Fruit fly (Drosophila melanogaster) ovary, adult (tissue): Measurements from ENCODE around the gene CG15773.

Experiments
- CG17801 ChIP-seq: fragments of 200-800 bp; optimal IDR thresholded peaks from 2 replicates; lab custom pipeline; 2019; ENCODE audit warnings: missing biosample characterization, mild to moderate bottlenecking, missing genetic modification characterization, moderate library complexity; ENCODE audit not compliant: partially characterized antibody

The CG15773 gene

DNA sequence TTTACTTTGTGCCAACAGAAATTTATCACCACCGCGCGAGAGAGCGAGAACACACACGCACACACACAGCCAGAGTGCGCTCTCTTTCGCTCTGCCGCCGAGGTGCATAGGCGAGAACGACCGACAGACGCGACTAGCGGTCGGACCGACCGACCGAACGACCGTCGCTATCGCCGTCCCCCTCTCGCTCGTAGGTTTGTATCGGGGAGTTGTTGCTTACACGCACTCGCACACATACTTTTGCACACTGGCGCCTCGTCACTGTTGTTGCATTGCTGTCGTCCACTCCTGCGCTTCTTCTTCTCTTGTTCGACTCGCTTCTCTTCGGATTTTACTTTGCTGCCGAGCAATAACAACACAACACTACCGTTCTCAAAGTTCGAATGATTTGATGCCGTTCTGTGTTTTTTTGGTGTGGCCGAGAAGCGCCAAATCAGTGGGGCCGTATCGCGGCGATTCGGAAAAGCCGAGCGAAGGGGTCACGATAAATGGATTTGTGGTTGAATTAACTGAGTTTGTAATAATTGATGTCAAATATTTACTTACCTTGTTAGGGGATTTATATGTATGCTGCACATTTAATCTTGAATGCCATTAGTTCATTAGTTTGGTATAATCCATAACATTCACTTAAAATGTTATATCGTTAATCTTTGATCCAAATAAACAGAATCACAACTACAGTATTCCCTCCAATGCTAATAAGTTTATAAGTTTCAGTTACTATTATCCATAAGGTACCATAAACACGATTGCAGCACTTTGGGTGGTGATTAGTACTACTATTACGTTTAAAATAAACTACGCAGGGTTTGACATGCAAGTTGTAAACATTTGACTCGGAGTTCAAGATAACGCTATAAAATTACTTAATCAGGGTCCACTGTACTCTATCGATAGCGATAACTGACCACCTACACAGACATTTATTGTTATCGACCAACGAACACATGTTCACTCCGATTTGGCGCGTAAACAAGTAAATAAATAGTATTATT lies 14.6 kb downstream of the CG15773 start, which contains the start of the genes IntS6 and Rtel1:
Gene IntS6 (minus strand): TSS at position 391 of the 998 bp plus-strand sequence.
Gene Rtel1 (plus strand): TSS at position 884 of the 998 bp plus-strand sequence.
- peak; percentile 95 for TF ChIP-seq CG17801 (GFP tag; lab: Kevin White, UChicago)

- TF ChIP-seq CG17801 (GFP tag; lab: Kevin White, UChicago) = no peak
Measured at dm6 chrX:5751949-5752348, 19.4 kb downstream of the CG15773 start, which contains the start of gene CG15772. TSS of gene CG15772 (plus strand) at chrX:5752249.

dm6 chrX:5752838-5753237 lies 20.3 kb downstream of the CG15773 start:
- no peak for TF ChIP-seq CG17801 (GFP tag; lab: Kevin White, UChicago)

dm6 chrX:5754837-5755828 lies 22.6 kb downstream of the CG15773 start, which contains the start of the genes lin-52 and CG15771:
TSS of gene lin-52 (minus strand) at chrX:5754958.
TSS of gene CG15771 (plus strand) at chrX:5755574.
- TF ChIP-seq CG17801 (GFP tag; lab: Kevin White, UChicago) = peak; percentile 96

DNA sequence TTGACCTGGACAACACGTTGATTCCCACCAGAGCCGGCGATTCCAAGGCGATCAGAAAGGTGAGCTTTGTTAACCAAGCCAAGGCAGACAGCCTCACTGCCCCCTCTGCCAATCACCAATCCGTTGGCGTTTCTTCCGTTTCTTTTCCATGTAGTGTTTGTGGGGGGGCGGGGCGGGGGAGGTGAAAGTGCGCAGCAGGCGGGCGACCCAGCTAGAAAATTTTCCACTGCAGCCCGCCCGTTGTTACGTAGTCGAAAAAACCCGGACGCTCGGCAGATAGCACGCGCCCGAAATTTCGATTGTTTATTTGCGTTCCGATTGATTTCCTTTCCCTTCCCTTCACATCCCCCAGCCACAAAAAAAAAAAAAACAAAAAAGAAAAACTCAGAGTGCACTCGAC lies 23.6 kb downstream of the CG15773 start:
- no peak for TF ChIP-seq CG17801 (GFP tag; lab: Kevin White, UChicago)

- TF ChIP-seq CG17801 (GFP tag; lab: Kevin White, UChicago) = no peak
Measured at dm6 chrX:5763443-5764000, 31.0 kb downstream of the CG15773 start.

dm6 chrX:5764001-5764892 lies 31.7 kb downstream of the CG15773 start, which contains the start of the genes MAPk-Ak2 and CG42699:
TSS of gene MAPk-Ak2 (minus strand) at chrX:5764203.
TSS of gene CG42699 (plus strand) at chrX:5764553.
- TF ChIP-seq CG17801 (GFP tag; lab: Kevin White, UChicago) = peak; percentile 71

- no peak for TF ChIP-seq CG17801 (GFP tag; lab: Kevin White, UChicago)
Measured at dm6 chrX:5766732-5767131, 34.2 kb downstream of the CG15773 start.

DNA sequence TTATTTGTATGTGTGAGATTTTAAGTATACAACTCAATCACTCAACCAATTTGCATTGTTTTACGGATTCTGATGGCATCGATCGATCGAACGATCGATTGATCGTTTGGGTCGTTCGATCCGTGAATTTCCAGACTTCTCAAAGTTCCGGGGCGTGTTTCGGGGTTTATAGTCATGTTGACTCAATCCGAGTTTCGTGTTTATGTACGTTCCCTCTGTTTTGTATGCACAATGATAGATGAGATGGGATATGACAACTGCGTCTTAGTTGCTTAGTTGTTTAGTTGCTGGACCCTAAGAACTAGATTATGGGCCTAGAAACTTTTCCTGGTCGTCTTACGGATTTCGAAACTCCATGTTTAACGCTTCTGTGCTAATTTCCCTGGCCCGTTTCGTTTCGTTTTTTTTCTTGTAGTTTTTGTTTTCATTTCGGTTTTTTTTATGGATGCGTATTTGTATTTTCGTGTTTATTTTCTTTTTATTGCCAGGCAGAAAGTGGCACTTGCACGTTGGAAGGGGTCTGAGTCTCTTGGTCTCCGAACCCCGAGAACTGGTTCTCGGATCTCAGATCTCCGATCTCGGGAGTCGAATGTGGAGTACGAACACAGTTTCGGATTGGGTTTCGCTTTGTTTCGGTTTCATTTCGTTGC lies 36.2 kb downstream of the CG15773 start:
- TF ChIP-seq CG17801 (GFP tag; lab: Kevin White, UChicago) = no peak

DNA sequence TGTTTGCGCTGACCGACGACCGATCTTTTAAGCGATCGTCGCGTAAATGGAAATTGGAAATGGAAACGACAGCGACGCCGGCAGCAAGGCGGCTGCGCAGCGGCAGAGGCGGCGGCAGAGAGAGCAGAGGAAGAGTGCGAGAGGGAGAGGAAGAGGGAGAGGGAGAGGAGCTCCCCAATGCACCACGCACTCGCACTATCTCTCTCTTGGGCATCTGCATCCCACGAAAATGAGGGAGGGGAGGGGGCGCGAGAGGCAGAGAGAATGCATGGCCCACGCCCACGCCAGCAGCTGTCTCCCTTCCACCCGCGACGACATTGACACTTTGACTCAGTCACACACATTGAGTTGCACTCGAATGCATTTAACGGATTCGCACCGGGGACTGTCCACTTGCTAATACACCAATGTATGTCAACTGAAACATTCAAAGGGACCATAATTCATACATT lies 38.2 kb downstream of the CG15773 start, which contains the start of gene CG3097:
Gene CG3097 (minus strand): TSS at position 51 of the 452 bp plus-strand sequence.
- no peak for TF ChIP-seq CG17801 (GFP tag; lab: Kevin White, UChicago)

dm6 chrX:5772409-5772808 lies 39.9 kb downstream of the CG15773 start:
- no peak for TF ChIP-seq CG17801 (GFP tag; lab: Kevin White, UChicago)

dm6 chrX:5776547-5776946 lies 44.0 kb downstream of the CG15773 start, which contains the start of gene CG42264:
TSS of gene CG42264 (minus strand) at chrX:5776647.
- TF ChIP-seq CG17801 (GFP tag; lab: Kevin White, UChicago) = no peak
